Worm (Caenorhabditis elegans) whole organism, late embryonic: ENCODE data around the gene C40A11.8.

Experiments used
- ceh-14 ChIP-seq: sonication (generic microtip); optimal IDR thresholded peaks from 2 replicates; lab custom pipeline; 2016; ENCODE audit warnings: missing genotype, missing genetic modification characterization, missing compliant biosample characterization
- eyg-1 ChIP-seq: sonication (generic microtip); optimal IDR thresholded peaks from 2 replicates; lab custom pipeline; 2016; ENCODE audit warnings: missing genotype, missing genetic modification characterization, missing compliant biosample characterization
- hlh-30 ChIP-seq: sonication (generic microtip); optimal IDR thresholded peaks from 2 replicates; lab custom pipeline; 2017; ENCODE audit warnings: antibody characterized with exemption, missing genetic modification characterization, missing compliant biosample characterization; ENCODE audit not compliant: insufficient read depth
- lin-11 ChIP-seq: fragments of 200-800 bp; sonication (Bioruptor generic); optimal IDR thresholded peaks from 2 replicates; lab custom pipeline; 2018; ENCODE audit warnings: mild to moderate bottlenecking, missing genetic modification characterization, missing compliant biosample characterization
- nfya-1 ChIP-seq: sonication (generic microtip); optimal IDR thresholded peaks from 2 replicates; lab custom pipeline; 2017; ENCODE audit warnings: missing genetic modification characterization, mild to moderate bottlenecking, missing compliant biosample characterization, antibody characterized with exemption, moderate library complexity
- nhr-11 ChIP-seq: fragments of 150-350 bp; optimal IDR thresholded peaks from 2 replicates; lab custom pipeline; 2014; ENCODE audit warnings: missing biosample characterization, missing genetic modification characterization
- nhr-232 ChIP-seq: sonication (generic microtip); optimal IDR thresholded peaks from 2 replicates; lab custom pipeline; 2016; ENCODE audit warnings: missing genetic modification characterization, missing compliant biosample characterization
- pag-3 ChIP-seq: sonication (generic microtip); optimal IDR thresholded peaks from 2 replicates; lab custom pipeline; 2016; ENCODE audit warnings: missing compliant biosample characterization, missing genetic modification characterization, borderline replicate concordance
- pha-4 ChIP-seq: fragments of 150-350 bp; optimal IDR thresholded peaks from 2 replicates; lab custom pipeline; 2018; ENCODE audit warnings: missing biosample characterization, missing genetic modification reagents, missing genetic modification characterization
- pqm-1 ChIP-seq: sonication (generic microtip); optimal IDR thresholded peaks from 2 replicates; lab custom pipeline; 2016; ENCODE audit warnings: missing genetic modification characterization, missing compliant biosample characterization
- syd-9 ChIP-seq: sonication (generic microtip); optimal IDR thresholded peaks from 2 replicates; lab custom pipeline; 2016; ENCODE audit warnings: mild to moderate bottlenecking, missing genetic modification characterization, moderate library complexity, missing compliant biosample characterization
- unc-86 ChIP-seq: sonication (generic microtip); optimal IDR thresholded peaks from 2 replicates; lab custom pipeline; 2016; ENCODE audit warnings: missing genetic modification characterization, missing compliant biosample characterization

ce11 chrII:2116794-2117193, 33.9 kb downstream of the C40A11.8 start, which contains the start of gene srh-195:
- TF ChIP-seq nhr-11 (no peak), pag-3 (tag; lab: Kevin White, UChicago) (no peak), nhr-232 (tag; lab: Kevin White, UChicago) (no peak), lin-11 (tag; lab: Kevin White, UChicago) (no peak), syd-9 (no peak), hlh-30 (tag; lab: Kevin White, UChicago) (no peak), pha-4 (no peak), eyg-1 (no peak), nfya-1 (tag; lab: Kevin White, UChicago) (no peak), unc-86 (tag; lab: Kevin White, UChicago) (no peak), ceh-14 (tag; lab: Kevin White, UChicago) (no peak), pqm-1 (tag; lab: Kevin White, UChicago) (no peak)
